Worm (Caenorhabditis elegans) whole organism, L1 larva: ENCODE results near the gene epic-2.
A peak's percentile ranks its signal among the peaks of the same experiment; 100 is the strongest.

Experiments
- C16A3.4 ChIP-seq: fragments of 150-350 bp; optimal IDR thresholded peaks from 2 replicates; lab custom pipeline; 2014; ENCODE audit warnings: missing biosample characterization, missing genetic modification characterization
- F16B12.6 ChIP-seq: fragments of 150-350 bp; optimal IDR thresholded peaks from 2 replicates; lab custom pipeline; 2014; ENCODE audit warnings: missing biosample characterization, missing genetic modification characterization
- aha-1 ChIP-seq: fragments of 150-350 bp; optimal IDR thresholded peaks from 2 replicates; lab custom pipeline; 2014; ENCODE audit warnings: missing biosample characterization, missing genetic modification characterization
- aly-2 ChIP-seq: fragments of 150-350 bp; optimal IDR thresholded peaks from 2 replicates; lab custom pipeline; 2014; ENCODE audit warnings: missing biosample characterization, missing genetic modification characterization
- ama-1 ChIP-seq: fragments of 150-350 bp; optimal IDR thresholded peaks from 2 replicates; lab custom pipeline; 2014
- ceh-90 ChIP-seq: sonication (generic microtip); optimal IDR thresholded peaks from 2 replicates; lab custom pipeline; 2016; ENCODE audit warnings: missing genetic modification characterization, missing compliant biosample characterization
- ces-1 ChIP-seq: fragments of 150-350 bp; optimal IDR thresholded peaks from 2 replicates; lab custom pipeline; 2014; ENCODE audit warnings: missing biosample characterization, missing genetic modification reagents, missing genetic modification characterization
- efl-3 ChIP-seq: fragments of 200-800 bp; sonication (Bioruptor generic); optimal IDR thresholded peaks from 2 replicates; lab custom pipeline; 2018; ENCODE audit warnings: mild to moderate bottlenecking, missing genetic modification characterization, missing compliant biosample characterization
- egl-13 ChIP-seq: sonication (generic microtip); optimal IDR thresholded peaks from 2 replicates; lab custom pipeline; 2016; ENCODE audit warnings: missing genotype, missing genetic modification reagents, missing genetic modification characterization, missing compliant biosample characterization
- elt-2 ChIP-seq: sonication (generic microtip); optimal IDR thresholded peaks from 2 replicates; lab custom pipeline; 2016; ENCODE audit warnings: missing genetic modification characterization, mild to moderate bottlenecking, inconsistent platforms, missing compliant biosample characterization, missing genetic modification reagents
- elt-3 ChIP-seq, 6 experiments: fragments of 150-350 bp in 1 of 6; sonication (generic microtip); optimal IDR thresholded peaks; 2 replicates each; lab custom pipeline; 2017 to 2018; ENCODE audit warnings: missing biosample characterization in 6 of 6, missing genetic modification characterization in 6 of 6, inconsistent platforms in 1 of 6
- fkh-10 ChIP-seq: sonication (generic microtip); optimal IDR thresholded peaks from 2 replicates; lab custom pipeline; 2017; ENCODE audit warnings: missing biosample characterization, missing genetic modification reagents, missing genetic modification characterization
- fkh-8 ChIP-seq: sonication (generic microtip); optimal IDR thresholded peaks from 2 replicates; lab custom pipeline; 2016; ENCODE audit warnings: mild to moderate bottlenecking, missing genetic modification characterization, missing compliant biosample characterization
- fos-1 ChIP-seq: fragments of 150-350 bp; optimal IDR thresholded peaks from 2 replicates; lab custom pipeline; 2014; ENCODE audit warnings: missing biosample characterization, missing genetic modification characterization
- hpl-2 ChIP-seq: fragments of 150-350 bp; optimal IDR thresholded peaks from 2 replicates; lab custom pipeline; 2014; ENCODE audit warnings: missing biosample characterization, missing genetic modification reagents, missing genetic modification characterization
- isw-1 ChIP-seq: fragments of 200-800 bp; sonication (Bioruptor generic); IDR thresholded peaks from 2 replicates; pipeline ENCODE4 v1.3.6; 2022; ENCODE audit warnings: missing genetic modification characterization, missing compliant biosample characterization
- jun-1 ChIP-seq: fragments of 150-350 bp; optimal IDR thresholded peaks from 2 replicates; lab custom pipeline; 2014; ENCODE audit warnings: missing biosample characterization, missing genetic modification reagents, missing genetic modification characterization
- lin-14 ChIP-seq: fragments of 200-800 bp; sonication (Bioruptor generic); optimal IDR thresholded peaks from 2 replicates; lab custom pipeline; 2018; ENCODE audit warnings: mild to moderate bottlenecking, missing genetic modification characterization, moderate library complexity, missing compliant biosample characterization
- lin-35 ChIP-seq, 2 experiments: fragments of 150-350 bp; optimal IDR thresholded peaks; 2 replicates each; lab custom pipeline; 2014; ENCODE audit warnings: missing biosample characterization in 2 of 2, missing genetic modification characterization in 2 of 2, missing genetic modification reagents in 2 of 2
- lir-3 ChIP-seq: sonication (generic microtip); optimal IDR thresholded peaks from 2 replicates; lab custom pipeline; 2016; ENCODE audit warnings: mild to moderate bottlenecking, missing genetic modification characterization, moderate library complexity, missing compliant biosample characterization; ENCODE audit not compliant: poor library complexity
- lsy-2 ChIP-seq, 2 experiments: fragments of 150-350 bp; optimal IDR thresholded peaks; 2 replicates each; lab custom pipeline; 2014; ENCODE audit warnings: missing biosample characterization in 2 of 2, missing genetic modification characterization in 2 of 2
- mab-9 ChIP-seq: fragments of 200-800 bp; sonication (Bioruptor generic); IDR thresholded peaks from 2 replicates; pipeline ENCODE4 v1.3.6; 2022; ENCODE audit warnings: missing genetic modification reagents, missing genetic modification characterization, missing compliant biosample characterization
- mep-1 ChIP-seq: fragments of 150-350 bp; optimal IDR thresholded peaks from 2 replicates; lab custom pipeline; 2014; ENCODE audit warnings: missing biosample characterization, missing genetic modification characterization
- nhr-11 ChIP-seq: fragments of 150-350 bp; optimal IDR thresholded peaks from 2 replicates; lab custom pipeline; 2014; ENCODE audit warnings: missing biosample characterization, missing genetic modification characterization
- nhr-20 ChIP-seq: sonication (generic microtip); optimal IDR thresholded peaks from 2 replicates; lab custom pipeline; 2016; ENCODE audit warnings: mild to moderate bottlenecking, missing genetic modification characterization, missing compliant biosample characterization
- nhr-237 ChIP-seq: fragments of 150-350 bp; optimal IDR thresholded peaks from 2 replicates; lab custom pipeline; 2014; ENCODE audit warnings: missing biosample characterization, missing genetic modification characterization
- nhr-28 ChIP-seq: fragments of 150-350 bp; optimal IDR thresholded peaks from 2 replicates; lab custom pipeline; 2014; ENCODE audit warnings: missing biosample characterization, missing genetic modification characterization
- nhr-47 ChIP-seq: sonication (generic microtip); optimal IDR thresholded peaks from 2 replicates; lab custom pipeline; 2016; ENCODE audit warnings: mild to moderate bottlenecking, missing genetic modification characterization, moderate library complexity, missing compliant biosample characterization
- nhr-71 ChIP-seq: sonication (generic microtip); optimal IDR thresholded peaks from 2 replicates; lab custom pipeline; 2016; ENCODE audit warnings: mild to moderate bottlenecking, missing genetic modification characterization, moderate library complexity, missing compliant biosample characterization
- nhr-76 ChIP-seq: sonication (generic microtip); optimal IDR thresholded peaks from 2 replicates; lab custom pipeline; 2017; ENCODE audit warnings: missing biosample characterization, missing genetic modification characterization
- nhr-84 ChIP-seq: sonication (generic microtip); optimal IDR thresholded peaks from 2 replicates; lab custom pipeline; 2017; ENCODE audit warnings: missing biosample characterization, missing genetic modification characterization
- nhr-85 ChIP-seq: sonication (generic microtip); peaks from one replicate; lab custom pipeline; 2016; ENCODE audit warnings: missing genetic modification characterization, inconsistent platforms, missing compliant biosample characterization
- nhr-90 ChIP-seq: sonication (generic microtip); optimal IDR thresholded peaks from 2 replicates; lab custom pipeline; 2016; ENCODE audit warnings: mild to moderate bottlenecking, missing genetic modification characterization, missing compliant biosample characterization; ENCODE audit not compliant: poor library complexity
- pax-3 ChIP-seq: fragments of 200-800 bp; sonication (Bioruptor generic); optimal IDR thresholded peaks from 2 replicates; lab custom pipeline; 2018; ENCODE audit warnings: mild to moderate bottlenecking, missing genetic modification characterization, moderate library complexity, missing compliant biosample characterization
- rnt-1 ChIP-seq: sonication (generic microtip); optimal IDR thresholded peaks from 2 replicates; lab custom pipeline; 2016; ENCODE audit warnings: mild to moderate bottlenecking, missing genetic modification characterization, moderate library complexity, missing compliant biosample characterization
- snpc-4 ChIP-seq: fragments of 150-350 bp; optimal IDR thresholded peaks from 2 replicates; lab custom pipeline; 2014; ENCODE audit warnings: missing biosample characterization, missing genetic modification characterization
- snu-23 ChIP-seq: sonication (generic microtip); optimal IDR thresholded peaks from 2 replicates; lab custom pipeline; 2016; ENCODE audit warnings: missing genetic modification characterization, missing compliant biosample characterization
- sox-4 ChIP-seq: sonication (generic microtip); optimal IDR thresholded peaks from 2 replicates; lab custom pipeline; 2016; ENCODE audit warnings: missing genetic modification characterization, missing compliant biosample characterization
- sptf-1 ChIP-seq: fragments of 150-350 bp; optimal IDR thresholded peaks from 2 replicates; lab custom pipeline; 2014; ENCODE audit warnings: missing biosample characterization, missing genetic modification characterization
- sup-37 ChIP-seq: fragments of 200-800 bp; sonication (Bioruptor generic); optimal IDR thresholded peaks from 2 replicates; lab custom pipeline; 2018; ENCODE audit warnings: mild to moderate bottlenecking, missing genetic modification characterization, missing compliant biosample characterization
- tbx-2 ChIP-seq: sonication (generic microtip); optimal IDR thresholded peaks from 2 replicates; lab custom pipeline; 2016; ENCODE audit warnings: missing genetic modification characterization, missing compliant biosample characterization
- tlp-1 ChIP-seq: fragments of 150-350 bp; optimal IDR thresholded peaks from 2 replicates; lab custom pipeline; 2014; ENCODE audit warnings: missing biosample characterization, missing genetic modification characterization
- unc-86 ChIP-seq: sonication (generic microtip); optimal IDR thresholded peaks from 2 replicates; lab custom pipeline; 2016; ENCODE audit warnings: missing genetic modification characterization, missing compliant biosample characterization
- unc-98 ChIP-seq: fragments of 200-800 bp; sonication (Bioruptor generic); IDR thresholded peaks from 2 replicates; pipeline ENCODE4 v1.3.6; 2022; ENCODE audit warnings: missing genetic modification characterization, missing compliant biosample characterization
- vab-15 ChIP-seq: sonication (generic microtip); optimal IDR thresholded peaks from 2 replicates; lab custom pipeline; 2017; ENCODE audit warnings: missing genotype, mild to moderate bottlenecking, missing genetic modification characterization, missing compliant biosample characterization
- zag-1 ChIP-seq: fragments of 150-350 bp; optimal IDR thresholded peaks from 2 replicates; lab custom pipeline; 2014; ENCODE audit warnings: missing biosample characterization, missing genetic modification characterization
- zip-4 ChIP-seq: fragments of 200-800 bp; sonication (Bioruptor generic); optimal IDR thresholded peaks from 2 replicates; lab custom pipeline; 2018; ENCODE audit warnings: mild to moderate bottlenecking, missing genetic modification characterization, moderate library complexity, missing compliant biosample characterization
- ztf-11 ChIP-seq, 2 experiments: sonication (generic microtip); optimal IDR thresholded peaks; 2 replicates each; lab custom pipeline; 2016 to 2017; ENCODE audit warnings: missing genetic modification characterization in 2 of 2, missing biosample characterization in 1 of 2, missing compliant biosample characterization in 1 of 2

The epic-2 gene

ce11 chrIV:1740105-1741023 is 19.8 kb downstream of the epic-2 start, which contains the start of gene ptpn-22:
Gene ptpn-22 (minus strand): TSS chrIV:1740262.
- TF ChIP-seq ces-1 (GFP tag; lab: Kevin White, UChicago) (no peak), unc-86 (tag; lab: Kevin White, UChicago) (no peak), nhr-85 (peak; percentile 5), hpl-2 (GFP tag; lab: Kevin White, UChicago) (no peak)

ce11 chrIV:1745453-1746051 is 25.0 kb downstream of the epic-2 start, which contains the start of the genes Y41D4A.6 and Y41D4A.4:
Gene Y41D4A.6 (minus strand): TSS chrIV:1745503.
Gene Y41D4A.4 (plus strand): TSS chrIV:1746001.
- peak; percentile 78 for TF ChIP-seq fos-1 (tag; lab: Kevin White, UChicago)
- peak; percentile 35 for TF ChIP-seq ceh-90 (tag; lab: Kevin White, UChicago)
- TF ChIP-seq jun-1 (tag; lab: Kevin White, UChicago), result peak; percentile 78
- TF ChIP-seq elt-2 (tag; lab: Kevin White, UChicago), result peak; percentile 8
- TF ChIP-seq sptf-1, result no peak
- TF ChIP-seq C16A3.4 (tag; lab: Kevin White, UChicago), result peak; percentile 87
- no peak for TF ChIP-seq nhr-28 (tag; lab: Kevin White, UChicago)
- TF ChIP-seq lin-14 (GFP tag; lab: Kevin White, UChicago), result peak; percentile 92
- no peak for TF ChIP-seq lir-3 (tag; lab: Kevin White, UChicago)
- peak; percentile 94 for TF ChIP-seq snu-23
- no peak for TF ChIP-seq tlp-1 (tag; lab: Kevin White, UChicago)
- TF ChIP-seq F16B12.6 (tag; lab: Kevin White, UChicago), result no peak
- TF ChIP-seq nhr-76 (tag; lab: Kevin White, UChicago), result no peak
- peak in 2 of 6 experiments; percentile 32 to 52 for TF ChIP-seq elt-3 (tag; optimal IDR thresholded peaks at IDR 0.05; lab: Kevin White, UChicago)
- TF ChIP-seq mep-1, result peak; percentile 64
- peak; percentile 94 for TF ChIP-seq nhr-71
- TF ChIP-seq sup-37, result no peak
- peak; percentile 88 for TF ChIP-seq nhr-20 (tag; lab: Kevin White, UChicago)
- peak; percentile 88 for TF ChIP-seq tbx-2 (tag; lab: Kevin White, UChicago)
- peak; percentile 37 for TF ChIP-seq fkh-10 (GFP tag; lab: Kevin White, UChicago)
- no peak for TF ChIP-seq zip-4
- no peak for TF ChIP-seq aha-1 (tag; lab: Kevin White, UChicago)
- TF ChIP-seq aly-2 (tag; lab: Kevin White, UChicago), result peak; percentile 70
- no peak for TF ChIP-seq nhr-11 (tag; lab: Kevin White, UChicago)
- peak in 1 of 2 experiments; percentile 89 for TF ChIP-seq ztf-11 (tag; optimal IDR thresholded peaks at IDR 0.05; lab: Kevin White, UChicago)
- TF ChIP-seq zag-1 (tag; lab: Kevin White, UChicago), result no peak
- peak; percentile 83 for TF ChIP-seq unc-98 (GFP tag; lab: Robert Waterston, UW)
- no peak for TF ChIP-seq mab-9 (GFP tag; lab: Robert Waterston, UW)
- TF ChIP-seq sox-4, result peak; percentile 78
- peak; percentile 96 for TF ChIP-seq fkh-8 (tag; lab: Kevin White, UChicago)
- TF ChIP-seq isw-1 (GFP tag; lab: Robert Waterston, UW), result peak; percentile 85
- TF ChIP-seq snpc-4 (tag; lab: Kevin White, UChicago), result peak; percentile 54
- peak; percentile 65 for TF ChIP-seq nhr-237
- peak; percentile 95 for TF ChIP-seq rnt-1 (tag; lab: Kevin White, UChicago)
- no peak for TF ChIP-seq ama-1
- TF ChIP-seq vab-15, result peak; percentile 90
- TF ChIP-seq efl-3, result no peak
- TF ChIP-seq unc-86 (tag; lab: Kevin White, UChicago), result peak; percentile 81
- TF ChIP-seq ces-1 (GFP tag; lab: Kevin White, UChicago), result no peak
- peak; percentile 87 for TF ChIP-seq nhr-90 (tag; lab: Kevin White, UChicago)
- peak; percentile 92 for TF ChIP-seq pax-3 (tag; lab: Kevin White, UChicago)
- TF ChIP-seq nhr-47, result peak; percentile 91
- peak; percentile 71 to 86 for TF ChIP-seq lsy-2 (tag; optimal IDR thresholded peaks at IDR 0.05; lab: Kevin White, UChicago)
- peak; percentile 46 for TF ChIP-seq hpl-2 (GFP tag; lab: Kevin White, UChicago)
- no peak for TF ChIP-seq nhr-84 (tag; lab: Kevin White, UChicago)
- peak; percentile 82 to 88 for TF ChIP-seq lin-35 (GFP tag; optimal IDR thresholded peaks at IDR 0.05; lab: Kevin White, UChicago)
- TF ChIP-seq egl-13, result peak; percentile 75
